Fruit fly (Drosophila melanogaster): ENCODE results near the gene CG42404.

Gene CG42404

dm6 chr3R:15275158-15275623 lies 25.3 kb downstream of the CG42404 start, which contains the start of the genes Cp190 and CG4338:
Gene Cp190 (minus strand): TSS chr3R:15275241.
Gene CG4338 (plus strand): TSS chr3R:15275522.
- no peak for TF ChIP-seq Sin3A (optimal IDR thresholded peaks at IDR 0.05)
- TF ChIP-seq h (optimal IDR thresholded peaks at IDR 0.05) = no peak
- no peak for TF ChIP-seq insv (optimal IDR thresholded peaks at IDR 0.05)
- TF ChIP-seq ttk (optimal IDR thresholded peaks at IDR 0.05) = no peak
- TF ChIP-seq psq (optimal IDR thresholded peaks at IDR 0.05) = no peak
- no peak for TF ChIP-seq Myc (optimal IDR thresholded peaks at IDR 0.05)

- TF ChIP-seq Myc (optimal IDR thresholded peaks at IDR 0.05) (no peak), insv (optimal IDR thresholded peaks at IDR 0.05) (no peak), Sin3A (optimal IDR thresholded peaks at IDR 0.05) (no peak), h (optimal IDR thresholded peaks at IDR 0.05) (no peak), psq (optimal IDR thresholded peaks at IDR 0.05) (no peak), ttk (optimal IDR thresholded peaks at IDR 0.05) (no peak)
These were observed 28.3 kb downstream of the CG42404 start, which contains the start of the genes MRG15 and Tm1 for dm6 chr3R:15277926-15278869. Gene MRG15 (minus strand): TSS chr3R:15278109. Gene Tm1 (plus strand): TSS chr3R:15278220.

dm6 chr3R:15280619-15281334 lies 30.9 kb downstream of the CG42404 start:
- TF ChIP-seq ttk (optimal IDR thresholded peaks at IDR 0.05) (no peak), Myc (optimal IDR thresholded peaks at IDR 0.05) (no peak), Sin3A (optimal IDR thresholded peaks at IDR 0.05) (no peak), insv (optimal IDR thresholded peaks at IDR 0.05) (no peak), psq (optimal IDR thresholded peaks at IDR 0.05) (no peak), h (optimal IDR thresholded peaks at IDR 0.05) (no peak)

- no peak for TF ChIP-seq Myc (optimal IDR thresholded peaks at IDR 0.05)
- no peak for TF ChIP-seq psq (optimal IDR thresholded peaks at IDR 0.05)
- TF ChIP-seq h (optimal IDR thresholded peaks at IDR 0.05) = no peak
- no peak for TF ChIP-seq Sin3A (optimal IDR thresholded peaks at IDR 0.05)
These were observed 31.6 kb downstream of the CG42404 start for dm6 chr3R:15281335-15281963.

dm6 chr3R:15282326-15282725 lies 32.4 kb downstream of the CG42404 start:
- TF ChIP-seq ttk (optimal IDR thresholded peaks at IDR 0.05) (no peak), psq (optimal IDR thresholded peaks at IDR 0.05) (no peak), Myc (optimal IDR thresholded peaks at IDR 0.05) (no peak), h (optimal IDR thresholded peaks at IDR 0.05) (no peak), insv (optimal IDR thresholded peaks at IDR 0.05) (no peak), Sin3A (optimal IDR thresholded peaks at IDR 0.05) (no peak)

- TF ChIP-seq Myc (optimal IDR thresholded peaks at IDR 0.05) = no peak
- no peak for TF ChIP-seq insv (optimal IDR thresholded peaks at IDR 0.05)
- TF ChIP-seq ttk (optimal IDR thresholded peaks at IDR 0.05) = no peak
These were observed 33.3 kb downstream of the CG42404 start for dm6 chr3R:15282982-15283809.

dm6 chr3R:15286024-15286692 lies 36.3 kb downstream of the CG42404 start:
- TF ChIP-seq insv (optimal IDR thresholded peaks at IDR 0.05) (no peak), h (optimal IDR thresholded peaks at IDR 0.05) (no peak), psq (optimal IDR thresholded peaks at IDR 0.05) (no peak), ttk (optimal IDR thresholded peaks at IDR 0.05) (no peak), Sin3A (optimal IDR thresholded peaks at IDR 0.05) (no peak), Myc (optimal IDR thresholded peaks at IDR 0.05) (no peak)

dm6 chr3R:15286693-15287041 lies 36.8 kb downstream of the CG42404 start:
- TF ChIP-seq psq (optimal IDR thresholded peaks at IDR 0.05) (no peak), h (optimal IDR thresholded peaks at IDR 0.05) (no peak), insv (optimal IDR thresholded peaks at IDR 0.05) (no peak), Sin3A (optimal IDR thresholded peaks at IDR 0.05) (no peak), ttk (optimal IDR thresholded peaks at IDR 0.05) (no peak), Myc (optimal IDR thresholded peaks at IDR 0.05) (no peak)

- no peak for TF ChIP-seq psq (optimal IDR thresholded peaks at IDR 0.05)
- no peak for TF ChIP-seq ttk (optimal IDR thresholded peaks at IDR 0.05)
- TF ChIP-seq Myc (optimal IDR thresholded peaks at IDR 0.05) = no peak
- no peak for TF ChIP-seq insv (optimal IDR thresholded peaks at IDR 0.05)
- TF ChIP-seq Sin3A (optimal IDR thresholded peaks at IDR 0.05) = no peak
- no peak for TF ChIP-seq h (optimal IDR thresholded peaks at IDR 0.05)
These were observed 37.9 kb downstream of the CG42404 start for dm6 chr3R:15287763-15288162.

dm6 chr3R:15288802-15289201 lies 38.9 kb downstream of the CG42404 start:
- TF ChIP-seq h (optimal IDR thresholded peaks at IDR 0.05) (no peak), Sin3A (optimal IDR thresholded peaks at IDR 0.05) (no peak), Myc (optimal IDR thresholded peaks at IDR 0.05) (no peak), ttk (optimal IDR thresholded peaks at IDR 0.05) (no peak), psq (optimal IDR thresholded peaks at IDR 0.05) (no peak), insv (optimal IDR thresholded peaks at IDR 0.05) (no peak)
